Fruit fly (Drosophila melanogaster) S2 (cell line): ENCODE data around the gene Idi.

Experiments used
- CG8478 ChIP-seq: fragments of >200 bp; optimal IDR thresholded peaks from 2 replicates; lab custom pipeline; 2018
- CTCF ChIP-seq, 2 experiments: fragments of >200 bp; optimal IDR thresholded peaks; 2 replicates each; lab custom pipeline; 2018

dm6 chr3R:21296038-21296727 lies 26.3 kb downstream of the Idi start:
- TF ChIP-seq CG8478 (lab: Kevin White, UChicago) (no peak), CTCF (optimal IDR thresholded peaks at IDR 0.05; lab: Kevin White, UChicago) (no peak)
